Worm (Caenorhabditis elegans) whole organism, early embryonic: ENCODE results near the gene C50C3.1.

ENCODE experiments used
- B0310.2 ChIP-seq: sonication (generic microtip); optimal IDR thresholded peaks from 2 replicates; lab custom pipeline; 2016; ENCODE audit warnings: mild to moderate bottlenecking, missing genetic modification characterization, missing compliant biosample characterization
- F13C5.2 ChIP-seq: sonication (generic microtip); optimal IDR thresholded peaks from 2 replicates; lab custom pipeline; 2017; ENCODE audit warnings: mild to moderate bottlenecking, missing genetic modification characterization, inconsistent platforms, missing compliant biosample characterization
- aly-1 ChIP-seq: sonication (generic microtip); optimal IDR thresholded peaks from 2 replicates; lab custom pipeline; 2016; ENCODE audit warnings: missing genetic modification characterization, missing compliant biosample characterization
- ama-1 ChIP-seq: fragments of 150-350 bp; optimal IDR thresholded peaks from 2 replicates; lab custom pipeline; 2014
- ceh-13 ChIP-seq: fragments of 200-800 bp; sonication (Bioruptor generic); optimal IDR thresholded peaks from 2 replicates; lab custom pipeline; 2018; ENCODE audit warnings: mild to moderate bottlenecking, missing genetic modification characterization, missing compliant biosample characterization
- ceh-36 ChIP-seq: sonication (generic microtip); optimal IDR thresholded peaks from 2 replicates; lab custom pipeline; 2016; ENCODE audit warnings: missing genetic modification characterization, inconsistent platforms, missing compliant biosample characterization
- ets-7 ChIP-seq: sonication (generic microtip); optimal IDR thresholded peaks from 2 replicates; lab custom pipeline; 2016; ENCODE audit warnings: missing genotype, missing genetic modification characterization, missing compliant biosample characterization
- flt-1 ChIP-seq: fragments of 200-800 bp; sonication (Bioruptor generic); IDR thresholded peaks from 2 replicates; pipeline ENCODE4 v1.3.6; 2022; ENCODE audit warnings: missing genetic modification characterization, missing compliant biosample characterization
- hmbx-1 ChIP-seq: sonication (generic microtip); optimal IDR thresholded peaks from 2 replicates; lab custom pipeline; 2016; ENCODE audit warnings: mild to moderate bottlenecking, missing genetic modification characterization, missing compliant biosample characterization
- hmg-4 ChIP-seq: fragments of 200-800 bp; sonication (Bioruptor generic); optimal IDR thresholded peaks from 2 replicates; lab custom pipeline; 2018; ENCODE audit warnings: mild to moderate bottlenecking, missing genetic modification characterization, missing compliant biosample characterization
- hnd-1 ChIP-seq: sonication (generic microtip); optimal IDR thresholded peaks from 2 replicates; lab custom pipeline; 2016; ENCODE audit warnings: missing genetic modification characterization, missing compliant biosample characterization
- pes-1 ChIP-seq: fragments of 200-800 bp; sonication (Bioruptor generic); IDR thresholded peaks from 2 replicates; pipeline ENCODE4 v1.3.6; 2022; ENCODE audit warnings: missing genetic modification reagents, missing genetic modification characterization, missing compliant biosample characterization
- scrt-1 ChIP-seq: fragments of 200-800 bp; sonication (Bioruptor generic); IDR thresholded peaks from 2 replicates; pipeline ENCODE4 v1.3.6; 2022; ENCODE audit warnings: missing genetic modification characterization, missing compliant biosample characterization
- sea-1 ChIP-seq: fragments of 200-800 bp; sonication (Bioruptor generic); conservative IDR thresholded peaks from 2 replicates; pipeline ENCODE4 v1.3.6; 2022; ENCODE audit warnings: missing genetic modification characterization, missing compliant biosample characterization
- tbx-11 ChIP-seq: fragments of 200-800 bp; sonication (Bioruptor generic); IDR thresholded peaks from 2 replicates; pipeline ENCODE4 v1.3.6; 2022; ENCODE audit warnings: missing genetic modification characterization, missing compliant biosample characterization
- tbx-37 ChIP-seq: fragments of 200-800 bp; sonication (Bioruptor generic); conservative IDR thresholded peaks from 2 replicates; pipeline ENCODE4 v1.3.6; 2022; ENCODE audit warnings: missing genetic modification reagents, missing genetic modification characterization, missing compliant biosample characterization
- tra-4 ChIP-seq: sonication (generic microtip); optimal IDR thresholded peaks from 2 replicates; lab custom pipeline; 2017; ENCODE audit warnings: missing genetic modification characterization, missing compliant biosample characterization

C50C3.1 gene

DNA sequence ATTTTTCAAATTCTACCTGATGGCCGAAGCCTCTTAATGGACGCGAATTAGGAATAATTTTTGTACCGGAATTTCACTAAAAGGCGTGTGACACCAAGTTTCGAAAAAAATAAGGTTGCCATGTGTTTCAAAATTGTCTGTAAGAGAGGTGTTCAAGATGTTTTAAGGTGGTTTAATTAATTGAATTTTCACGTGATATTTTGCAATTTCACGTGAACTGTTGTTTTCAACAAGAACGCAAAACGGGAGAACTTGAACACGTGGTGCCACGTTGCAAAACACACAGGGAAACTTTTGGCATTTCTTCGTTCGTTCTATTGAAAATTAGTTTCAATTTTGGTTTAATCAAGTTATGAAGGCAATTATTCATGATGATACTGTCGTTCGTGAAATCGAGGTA is 10.2 kb upstream of the C50C3.1 start, which contains the start of gene spc-2:
Gene spc-2, plus strand, starts transcription at position 301 of the 400 bp plus-strand sequence.
- no peak for TF ChIP-seq ama-1 (lab: Kevin White, UChicago)
- no peak for TF ChIP-seq B0310.2 (tag; lab: Kevin White, UChicago)
- TF ChIP-seq pes-1 (GFP tag; lab: Robert Waterston, UW), result no peak
- TF ChIP-seq tra-4 (tag; lab: Kevin White, UChicago), result no peak
- TF ChIP-seq tbx-11 (GFP tag; lab: Robert Waterston, UW), result no peak
- TF ChIP-seq sea-1 (GFP tag; lab: Robert Waterston, UW), result no peak
- no peak for TF ChIP-seq hmbx-1 (tag; lab: Kevin White, UChicago)
- TF ChIP-seq aly-1 (tag; lab: Kevin White, UChicago), result no peak
- no peak for TF ChIP-seq tbx-37 (GFP tag; lab: Robert Waterston, UW)
- no peak for TF ChIP-seq flt-1
- TF ChIP-seq ceh-36 (tag; lab: Kevin White, UChicago), result no peak
- TF ChIP-seq ceh-13 (GFP tag; lab: Kevin White, UChicago), result no peak
- TF ChIP-seq ets-7 (tag; lab: Kevin White, UChicago), result no peak
- TF ChIP-seq scrt-1 (GFP tag; lab: Robert Waterston, UW), result no peak
- no peak for TF ChIP-seq hnd-1 (tag; lab: Kevin White, UChicago)

DNA sequence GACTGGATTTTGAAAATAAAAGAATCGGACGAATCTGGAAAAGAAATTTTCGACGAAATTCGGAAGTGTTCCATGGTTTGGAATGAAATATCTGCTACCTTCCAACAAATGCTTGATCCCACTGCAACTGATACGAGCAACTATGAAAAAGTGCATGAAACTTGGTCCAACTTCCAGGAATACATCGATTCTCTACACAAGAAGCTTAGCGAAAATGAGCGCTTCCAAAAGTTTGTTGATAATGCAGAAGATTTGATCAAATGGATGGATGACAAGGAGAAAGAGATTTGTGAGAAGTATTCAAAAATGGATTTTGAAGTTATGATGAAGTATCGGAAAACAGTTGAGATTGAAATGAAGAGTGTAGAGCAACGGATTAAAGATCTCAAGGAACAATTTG is 9.2 kb upstream of the C50C3.1 start:
- no peak for TF ChIP-seq tra-4 (tag; lab: Kevin White, UChicago)
- TF ChIP-seq tbx-37 (GFP tag; lab: Robert Waterston, UW), result no peak
- TF ChIP-seq sea-1 (GFP tag; lab: Robert Waterston, UW), result no peak
- TF ChIP-seq tbx-11 (GFP tag; lab: Robert Waterston, UW), result no peak
- TF ChIP-seq ceh-13 (GFP tag; lab: Kevin White, UChicago), result no peak
- no peak for TF ChIP-seq B0310.2 (tag; lab: Kevin White, UChicago)

ce11 chrIII:8185130-8185529 is 6.7 kb upstream of the C50C3.1 start:
- no peak for TF ChIP-seq tbx-11 (GFP tag; lab: Robert Waterston, UW)
- TF ChIP-seq aly-1 (tag; lab: Kevin White, UChicago), result no peak
- no peak for TF ChIP-seq ets-7 (tag; lab: Kevin White, UChicago)
- TF ChIP-seq ama-1 (lab: Kevin White, UChicago), result no peak
- no peak for TF ChIP-seq scrt-1 (GFP tag; lab: Robert Waterston, UW)
- no peak for TF ChIP-seq ceh-36 (tag; lab: Kevin White, UChicago)
- TF ChIP-seq pes-1 (GFP tag; lab: Robert Waterston, UW), result no peak

- TF ChIP-seq ceh-36 (tag; lab: Kevin White, UChicago), result no peak
- TF ChIP-seq B0310.2 (tag; lab: Kevin White, UChicago), result no peak
- no peak for TF ChIP-seq tra-4 (tag; lab: Kevin White, UChicago)
- TF ChIP-seq sea-1 (GFP tag; lab: Robert Waterston, UW), result no peak
These were observed 1.3 kb upstream of the C50C3.1 start, which contains the start of gene C50C3.19 for ce11 chrIII:8190505-8190904. Gene C50C3.19, plus strand, starts transcription at chrIII:8190805.

- TF ChIP-seq pes-1 (GFP tag; lab: Robert Waterston, UW) (no peak), hmbx-1 (tag; lab: Kevin White, UChicago) (no peak), ama-1 (lab: Kevin White, UChicago) (no peak), F13C5.2 (tag; lab: Kevin White, UChicago) (no peak), hmg-4 (no peak), ceh-36 (tag; lab: Kevin White, UChicago) (no peak), tra-4 (tag; lab: Kevin White, UChicago) (no peak), hnd-1 (tag; lab: Kevin White, UChicago) (no peak), aly-1 (tag; lab: Kevin White, UChicago) (no peak), sea-1 (GFP tag; lab: Robert Waterston, UW) (no peak), flt-1 (no peak)
These were observed 7.3 kb downstream of the C50C3.1 start for ce11 chrIII:8199060-8199459.

DNA sequence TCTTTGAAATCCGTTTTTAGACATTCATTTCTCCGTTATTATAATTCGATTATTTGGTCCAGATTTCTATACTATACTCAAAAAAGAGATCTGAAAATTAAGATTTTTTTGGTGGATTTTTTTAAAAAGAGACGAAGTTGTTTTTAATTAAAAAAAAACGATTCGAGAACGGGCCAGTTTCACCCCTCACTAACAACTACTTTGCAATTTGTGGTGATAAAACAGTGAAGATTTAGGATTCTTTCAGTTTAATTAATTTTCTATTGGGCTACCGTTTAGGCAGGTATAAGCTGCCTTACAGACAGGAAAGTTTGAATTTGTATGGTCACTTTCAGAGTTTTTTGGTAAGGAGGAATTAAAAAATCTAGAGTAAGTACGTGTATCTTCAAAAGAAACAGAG is 9.3 kb downstream of the C50C3.1 start, which contains the start of gene unc-36:
Gene unc-36, minus strand, starts transcription at position 101 of the 400 bp plus-strand sequence.
- TF ChIP-seq hmbx-1 (tag; lab: Kevin White, UChicago), result no peak
- TF ChIP-seq tbx-37 (GFP tag; lab: Robert Waterston, UW), result no peak
- no peak for TF ChIP-seq aly-1 (tag; lab: Kevin White, UChicago)

- no peak for TF ChIP-seq tbx-11 (GFP tag; lab: Robert Waterston, UW)
- TF ChIP-seq tbx-37 (GFP tag; lab: Robert Waterston, UW), result no peak
- TF ChIP-seq ceh-36 (tag; lab: Kevin White, UChicago), result peak; percentile 0
These were observed 10.0 kb downstream of the C50C3.1 start for ce11 chrIII:8201760-8202159.

ce11 chrIII:8202754-8203153 is 11.0 kb downstream of the C50C3.1 start, which contains the start of gene snb-5:
Gene snb-5, plus strand, starts transcription at chrIII:8203054.
- TF ChIP-seq ceh-13 (GFP tag; lab: Kevin White, UChicago) (no peak), tbx-11 (GFP tag; lab: Robert Waterston, UW) (no peak), aly-1 (tag; lab: Kevin White, UChicago) (no peak), hnd-1 (tag; lab: Kevin White, UChicago) (no peak), flt-1 (no peak), ceh-36 (tag; lab: Kevin White, UChicago) (no peak), hmg-4 (no peak), ama-1 (lab: Kevin White, UChicago) (no peak), hmbx-1 (tag; lab: Kevin White, UChicago) (no peak), B0310.2 (tag; lab: Kevin White, UChicago) (no peak), ets-7 (tag; lab: Kevin White, UChicago) (no peak), sea-1 (GFP tag; lab: Robert Waterston, UW) (no peak), tbx-37 (GFP tag; lab: Robert Waterston, UW) (no peak), pes-1 (GFP tag; lab: Robert Waterston, UW) (no peak), tra-4 (tag; lab: Kevin White, UChicago) (no peak), F13C5.2 (tag; lab: Kevin White, UChicago) (no peak), scrt-1 (GFP tag; lab: Robert Waterston, UW) (no peak)
